Worm (Caenorhabditis elegans) whole organism, L2 larva: ENCODE measurements around the gene Y44A6D.7.

ENCODE experiments used
- alr-1 ChIP-seq: fragments of 150-350 bp; optimal IDR thresholded peaks from 2 replicates; lab custom pipeline; 2014; ENCODE audit warnings: missing biosample characterization, missing genetic modification characterization
- aly-2 ChIP-seq: fragments of 150-350 bp; optimal IDR thresholded peaks from 2 replicates; lab custom pipeline; 2014; ENCODE audit warnings: missing biosample characterization, missing genetic modification characterization
- ceh-82 ChIP-seq: fragments of 150-350 bp; optimal IDR thresholded peaks from 2 replicates; lab custom pipeline; 2014; ENCODE audit warnings: missing biosample characterization, missing genetic modification characterization
- egl-27 ChIP-seq: sonication (generic microtip); optimal IDR thresholded peaks from 3 replicates; lab custom pipeline; 2017; ENCODE audit warnings: missing biosample characterization, missing genetic modification reagents, missing genetic modification characterization
- elt-1 ChIP-seq: fragments of 150-350 bp; optimal IDR thresholded peaks from 2 replicates; lab custom pipeline; 2014; ENCODE audit warnings: missing biosample characterization, missing genetic modification characterization
- lin-13 ChIP-seq: fragments of 150-350 bp; optimal IDR thresholded peaks from 2 replicates; lab custom pipeline; 2014; ENCODE audit warnings: missing biosample characterization, missing genetic modification reagents, missing genetic modification characterization
- mdl-1 ChIP-seq, 2 experiments: fragments of 150-350 bp in 1 of 2; sonication (generic microtip) in 1 of 2; optimal IDR thresholded peaks; 2 replicates each; lab custom pipeline; 2017; ENCODE audit warnings: missing biosample characterization in 2 of 2, missing genetic modification characterization in 2 of 2
- nhr-10 ChIP-seq: sonication (generic microtip); optimal IDR thresholded peaks from 2 replicates; lab custom pipeline; 2017; ENCODE audit warnings: missing biosample characterization, missing genetic modification characterization
- nhr-23 ChIP-seq: fragments of 150-350 bp; optimal IDR thresholded peaks from 2 replicates; lab custom pipeline; 2014; ENCODE audit warnings: missing biosample characterization, missing genetic modification reagents, missing genetic modification characterization
- skn-1 ChIP-seq: sonication (generic microtip); optimal IDR thresholded peaks from 2 replicates; lab custom pipeline; 2017; ENCODE audit warnings: missing biosample characterization, missing genetic modification characterization
- unc-62 ChIP-seq: fragments of 150-350 bp; optimal IDR thresholded peaks from 2 replicates; lab custom pipeline; 2014; ENCODE audit warnings: missing biosample characterization, missing genetic modification reagents, missing genetic modification characterization

DNA sequence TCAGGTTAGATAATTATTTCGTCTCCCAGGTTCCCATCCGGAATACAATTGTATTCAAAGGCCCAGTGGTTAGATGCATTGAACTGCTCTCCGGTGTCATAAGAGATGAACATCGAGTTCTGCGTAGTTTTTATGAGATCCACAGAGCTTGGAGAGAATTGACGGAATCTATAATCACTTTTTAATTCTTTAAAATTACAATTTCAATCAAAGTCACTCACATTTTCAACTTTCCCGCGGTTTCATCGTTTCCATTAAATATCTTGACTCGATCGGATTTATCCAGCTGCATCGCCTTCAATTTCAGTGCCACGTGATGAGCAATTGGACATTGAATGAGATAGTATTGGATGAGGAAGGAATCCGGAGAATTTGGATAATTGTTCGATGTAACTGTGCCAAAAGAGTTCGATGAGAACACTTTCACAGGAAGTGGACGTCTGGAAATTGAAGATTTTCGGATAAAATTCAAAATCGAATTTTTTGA lies 33.3 kb downstream of the Y44A6D.7 start:
- TF ChIP-seq mdl-1 (tag; optimal IDR thresholded peaks at IDR 0.05; lab: Kevin White, UChicago) = no peak
- no peak for TF ChIP-seq ceh-82 (tag; lab: Kevin White, UChicago)
- TF ChIP-seq aly-2 (tag; lab: Kevin White, UChicago) = no peak
- TF ChIP-seq unc-62 = no peak
- no peak for TF ChIP-seq elt-1
- peak; percentile 2 for TF ChIP-seq lin-13
- TF ChIP-seq skn-1 (tag; lab: Kevin White, UChicago) = no peak
- TF ChIP-seq nhr-10 = no peak
- no peak for TF ChIP-seq egl-27 (tag; lab: Kevin White, UChicago)
- TF ChIP-seq alr-1 = no peak
- TF ChIP-seq nhr-23 = no peak
